Fruit fly (Drosophila melanogaster) whole organism, wandering third instar larva: ENCODE measurements around the gene Ptpmeg2.

Experiments used
- CG32264 ChIP-seq: fragments of 200-800 bp; sonication (Bioruptor generic); optimal IDR thresholded peaks from 2 replicates; lab custom pipeline; 2016; ENCODE audit warnings: missing biosample characterization, missing genetic modification characterization
- CG9705 ChIP-seq: fragments of 200-800 bp; sonication (Bioruptor generic); optimal IDR thresholded peaks from 2 replicates; lab custom pipeline; 2018; ENCODE audit warnings: missing biosample characterization, mild to moderate bottlenecking, missing genetic modification characterization
- Dfd ChIP-seq: fragments of >200 bp; optimal IDR thresholded peaks from 2 replicates; lab custom pipeline; 2017; ENCODE audit warnings: missing biosample characterization, missing genetic modification characterization
- Dif ChIP-seq: fragments of 200-275, 200-300 bp; sonication (Bioruptor generic); optimal IDR thresholded peaks from 2 replicates; lab custom pipeline; 2018; ENCODE audit warnings: missing biosample characterization, missing genetic modification characterization; ENCODE audit not compliant: partially characterized antibody
- HLH106 ChIP-seq: fragments of 200-800 bp; optimal IDR thresholded peaks from 3 replicates; lab custom pipeline; 2019; ENCODE audit warnings: missing biosample characterization, mild to moderate bottlenecking, missing genetic modification characterization, moderate library complexity
- Hnf4 ChIP-seq: fragments of 200-800 bp; sonication (Bioruptor generic); optimal IDR thresholded peaks from 2 replicates; lab custom pipeline; 2016; ENCODE audit warnings: missing biosample characterization, mild to moderate bottlenecking, missing genetic modification characterization
- Hr78 ChIP-seq: fragments of >200 bp; optimal IDR thresholded peaks from 2 replicates; lab custom pipeline; 2017; ENCODE audit warnings: missing biosample characterization, missing genetic modification characterization
- Hr83 ChIP-seq: fragments of 200-300 bp; sonication (Bioruptor generic); optimal IDR thresholded peaks from 2 replicates; lab custom pipeline; 2016; ENCODE audit warnings: missing biosample characterization, mild to moderate bottlenecking, missing genetic modification characterization, moderate library complexity; ENCODE audit not compliant: poor library complexity, severe bottlenecking
- Jra ChIP-seq: sonication (Bioruptor generic); optimal IDR thresholded peaks from 2 replicates; lab custom pipeline; 2016; ENCODE audit warnings: missing biosample characterization, missing genetic modification characterization
- Mio ChIP-seq: sonication (Bioruptor generic); optimal IDR thresholded peaks from 2 replicates; lab custom pipeline; 2016; ENCODE audit warnings: missing biosample characterization, missing genetic modification characterization
- Myc ChIP-seq: fragments of >200 bp; optimal IDR thresholded peaks from 2 replicates; lab custom pipeline; 2017
- N ChIP-seq: fragments of >200 bp; optimal IDR thresholded peaks from 2 replicates; lab custom pipeline; 2018; ENCODE audit warnings: missing biosample characterization, missing external identifiers, missing genetic modification characterization
- OdsH ChIP-seq: fragments of 200-800 bp; sonication (Bioruptor generic); optimal IDR thresholded peaks from 2 replicates; lab custom pipeline; 2016; ENCODE audit warnings: missing biosample characterization, mild to moderate bottlenecking, missing genetic modification characterization
- Rel ChIP-seq, 2 experiments: fragments of 200-800 bp; sonication (Bioruptor generic) in 1 of 2; optimal IDR thresholded peaks; 2 replicates in 1 of 2; 3 replicates in 1 of 2; lab custom pipeline; 2016 to 2019; ENCODE audit warnings: mild to moderate bottlenecking in 2 of 2, missing biosample characterization in 2 of 2, missing genetic modification characterization in 2 of 2, moderate library complexity in 1 of 2
- Sp1 ChIP-seq: fragments of 200-800 bp; sonication (Bioruptor generic); optimal IDR thresholded peaks from 3 replicates; lab custom pipeline; 2019; ENCODE audit warnings: missing biosample characterization, mild to moderate bottlenecking, missing genetic modification characterization, moderate library complexity
- Vsx2 ChIP-seq: fragments of 200-300, 225-300 bp; sonication (Bioruptor generic); optimal IDR thresholded peaks from 2 replicates; lab custom pipeline; 2018; ENCODE audit warnings: missing biosample characterization, missing genetic modification characterization; ENCODE audit not compliant: partially characterized antibody
- br ChIP-seq: fragments of 200-800 bp; sonication (Bioruptor generic); optimal IDR thresholded peaks from 2 replicates; lab custom pipeline; 2016; ENCODE audit warnings: missing biosample characterization, missing genetic modification characterization
- brk ChIP-seq: fragments of 200-800 bp; sonication (Bioruptor generic); optimal IDR thresholded peaks from 2 replicates; lab custom pipeline; 2016; ENCODE audit warnings: missing biosample characterization, mild to moderate bottlenecking, missing genetic modification characterization
- dl ChIP-seq, 2 experiments: fragments of 175-275, 200-275 bp in 1 of 2; fragments of 200-275 bp in 1 of 2; sonication (Bioruptor generic); optimal IDR thresholded peaks; lab custom pipeline; 2018; ENCODE audit warnings: mild to moderate bottlenecking in 2 of 2, missing biosample characterization in 2 of 2, missing genetic modification characterization in 2 of 2, moderate library complexity in 2 of 2; ENCODE audit not compliant: partially characterized antibody in 2 of 2, insufficient read depth in 1 of 2
- dmrt93B ChIP-seq: fragments of 200-800 bp; sonication (Bioruptor generic); optimal IDR thresholded peaks from 2 replicates; lab custom pipeline; 2018; ENCODE audit warnings: missing biosample characterization, mild to moderate bottlenecking, missing genetic modification characterization
- dsf ChIP-seq: sonication (Bioruptor generic); optimal IDR thresholded peaks from 2 replicates; lab custom pipeline; 2016; ENCODE audit warnings: missing biosample characterization, missing genetic modification characterization, borderline replicate concordance
- ey ChIP-seq: fragments of 200-800 bp; sonication (Bioruptor generic); optimal IDR thresholded peaks from 2 replicates; lab custom pipeline; 2016; ENCODE audit warnings: missing biosample characterization, missing genetic modification characterization
- foxo ChIP-seq, 2 experiments: fragments of 200-800 bp; sonication (Bioruptor generic); optimal IDR thresholded peaks; 2 replicates in 1 of 2; 3 replicates in 1 of 2; lab custom pipeline; 2016 to 2017; ENCODE audit warnings: missing biosample characterization in 2 of 2, missing genetic modification characterization in 2 of 2
- fru ChIP-seq: fragments of 200-800 bp; sonication (Bioruptor generic); optimal IDR thresholded peaks from 3 replicates; lab custom pipeline; 2016; ENCODE audit warnings: missing biosample characterization, mild to moderate bottlenecking, missing genetic modification characterization
- h ChIP-seq: fragments of 200-800 bp; sonication (Bioruptor generic); optimal IDR thresholded peaks from 3 replicates; lab custom pipeline; 2016; ENCODE audit warnings: missing biosample characterization, mild to moderate bottlenecking, missing genetic modification characterization
- jim ChIP-seq: fragments of 175-275, 200-325 bp; sonication (Bioruptor generic); optimal IDR thresholded peaks from 2 replicates; lab custom pipeline; 2016; ENCODE audit warnings: missing biosample characterization, mild to moderate bottlenecking, missing genetic modification characterization
- lola ChIP-seq: fragments of >200 bp; optimal IDR thresholded peaks from 2 replicates; lab custom pipeline; 2017; ENCODE audit warnings: missing biosample characterization, missing genetic modification characterization
- pan ChIP-seq: fragments of >200 bp; optimal IDR thresholded peaks from 2 replicates; lab custom pipeline; 2017
- psq ChIP-seq: fragments of 200-800 bp; sonication (Bioruptor generic); optimal IDR thresholded peaks from 3 replicates; lab custom pipeline; 2017; ENCODE audit warnings: missing biosample characterization, mild to moderate bottlenecking, missing genetic modification characterization, moderate library complexity
- rgr ChIP-seq: fragments of 200-800 bp; sonication (Bioruptor generic); optimal IDR thresholded peaks from 3 replicates; lab custom pipeline; 2016; ENCODE audit warnings: missing biosample characterization, mild to moderate bottlenecking, missing genetic modification characterization
- sv ChIP-seq: fragments of 200-800 bp; sonication (Bioruptor generic); optimal IDR thresholded peaks from 3 replicates; lab custom pipeline; 2016; ENCODE audit warnings: missing biosample characterization, missing genetic modification characterization
- usp ChIP-seq: fragments of >200 bp; optimal IDR thresholded peaks from 2 replicates; lab custom pipeline; 2017; ENCODE audit warnings: missing biosample characterization, missing genetic modification characterization
- woc ChIP-seq: sonication (Bioruptor generic); optimal IDR thresholded peaks from 2 replicates; lab custom pipeline; 2016; ENCODE audit warnings: missing biosample characterization, mild to moderate bottlenecking, missing genetic modification characterization

The Ptpmeg2 gene

DNA sequence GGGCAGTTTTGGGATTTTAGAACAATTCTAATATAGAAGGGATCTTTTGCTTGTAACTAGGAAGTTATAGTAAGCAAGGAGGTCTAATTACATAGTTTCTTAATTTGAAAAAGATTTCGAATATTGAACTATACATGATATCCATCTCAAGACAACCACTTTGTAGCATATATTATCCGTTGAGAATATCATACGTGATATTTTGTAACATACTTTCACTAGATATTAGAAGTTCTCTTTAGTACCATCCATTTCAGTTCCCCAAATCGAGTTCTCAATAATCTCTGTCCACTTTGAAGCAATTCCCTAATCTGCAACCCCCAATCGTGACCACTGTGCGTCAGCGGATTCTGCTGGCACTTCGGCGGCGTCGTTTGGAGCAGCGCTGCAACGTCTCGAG is 43.5 kb downstream of the Ptpmeg2 start:
- no peak for TF ChIP-seq Mio (GFP tag; lab: Kevin White, UChicago)
- no peak for TF ChIP-seq Vsx2 (GFP tag; lab: Kevin White, UChicago)
- no peak for TF ChIP-seq Hr83
- TF ChIP-seq N (GFP tag; lab: Kevin White, UChicago): no peak
- TF ChIP-seq Hr78 (GFP tag; lab: Kevin White, UChicago): no peak
- peak; percentile 46 for TF ChIP-seq fru (GFP tag; lab: Kevin White, UChicago)
- TF ChIP-seq foxo (GFP tag; optimal IDR thresholded peaks at IDR 0.05; lab: Kevin White, UChicago): peak in 1 of 2 experiments; percentile 46
- TF ChIP-seq Rel (GFP tag; optimal IDR thresholded peaks at IDR 0.05; lab: Kevin White, UChicago): no peak
- no peak for TF ChIP-seq Rel (tag; optimal IDR thresholded peaks at IDR 0.05; lab: Kevin White, UChicago)
- peak; percentile 12 for TF ChIP-seq HLH106 (tag; lab: Kevin White, UChicago)
- TF ChIP-seq psq (GFP tag; lab: Kevin White, UChicago): peak; percentile 24
- TF ChIP-seq ey: peak; percentile 23
- TF ChIP-seq pan (lab: Kevin White, UChicago): no peak
- TF ChIP-seq Sp1 (GFP tag; lab: Kevin White, UChicago): peak; percentile 7
- TF ChIP-seq rgr (GFP tag; lab: Kevin White, UChicago): peak; percentile 22

DNA sequence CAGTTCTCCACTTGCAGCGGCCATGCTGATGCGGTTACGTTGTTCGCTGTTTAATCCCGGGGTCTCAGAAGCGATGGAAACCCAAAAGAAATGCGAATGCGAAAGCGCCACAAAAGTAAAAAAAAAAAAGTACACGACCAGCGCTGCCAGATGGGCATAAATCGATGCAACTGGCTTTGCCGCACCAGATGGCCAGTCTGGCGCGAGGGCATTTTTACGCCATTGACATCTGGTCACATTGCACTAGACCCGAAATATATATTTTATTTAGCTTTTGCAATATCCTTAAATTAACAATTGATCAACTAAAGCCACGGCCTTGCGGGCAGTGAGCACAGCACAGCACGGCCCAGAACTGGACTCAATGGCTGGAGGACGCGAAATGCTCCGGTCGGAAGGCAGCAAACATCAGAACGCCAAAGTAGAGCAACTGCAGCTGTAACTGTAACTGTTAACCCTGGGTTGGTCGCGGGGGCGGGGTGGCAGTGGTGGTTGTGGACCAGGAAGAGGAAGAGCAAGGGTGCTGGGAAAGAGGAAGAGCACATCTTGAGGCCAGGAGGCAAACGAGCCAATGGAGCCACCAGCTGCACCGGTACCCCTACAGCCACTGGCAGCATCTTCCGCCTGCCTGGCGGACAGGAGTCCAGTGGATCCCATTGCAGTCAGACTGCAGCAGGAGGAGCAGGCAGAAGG is 50.1 kb downstream of the Ptpmeg2 start, which contains the start of the genes LysRS and Hecw:
LysRS (minus strand) TSS at position 158 of the 693 bp plus-strand sequence.
Hecw (plus strand) TSS at position 220 of the 693 bp plus-strand sequence.
- TF ChIP-seq sv (GFP tag; lab: Kevin White, UChicago): no peak
- TF ChIP-seq Dif (GFP tag; lab: Kevin White, UChicago): no peak
- no peak for TF ChIP-seq Hr83
- no peak for TF ChIP-seq woc (GFP tag; lab: Kevin White, UChicago)
- peak; percentile 34 for TF ChIP-seq psq (GFP tag; lab: Kevin White, UChicago)
- TF ChIP-seq HLH106 (tag; lab: Kevin White, UChicago): no peak
- no peak for TF ChIP-seq fru (GFP tag; lab: Kevin White, UChicago)
- TF ChIP-seq usp: no peak
- no peak for TF ChIP-seq Rel (GFP tag; optimal IDR thresholded peaks at IDR 0.05; lab: Kevin White, UChicago)
- peak; percentile 99 for TF ChIP-seq Rel (tag; optimal IDR thresholded peaks at IDR 0.05; lab: Kevin White, UChicago)
- peak; percentile 29 for TF ChIP-seq Myc (lab: Kevin White, UChicago)
- TF ChIP-seq dmrt93B: no peak
- no peak for TF ChIP-seq lola (GFP tag; lab: Kevin White, UChicago)
- no peak for TF ChIP-seq OdsH (GFP tag; lab: Kevin White, UChicago)
- no peak for TF ChIP-seq brk (GFP tag; lab: Kevin White, UChicago)
- peak; percentile 9 for TF ChIP-seq rgr (GFP tag; lab: Kevin White, UChicago)
- TF ChIP-seq h: no peak
- TF ChIP-seq foxo (GFP tag; optimal IDR thresholded peaks at IDR 0.05; lab: Kevin White, UChicago): peak in 1 of 2 experiments; percentile 1
- TF ChIP-seq Hnf4 (GFP tag; lab: Kevin White, UChicago): no peak
- TF ChIP-seq dl (GFP tag; optimal IDR thresholded peaks at IDR 0.05; lab: Kevin White, UChicago; ENCODE audit: insufficient read depth in 1 of 2, partially characterized antibody in 2 of 2): no peak
- no peak for TF ChIP-seq CG9705
- no peak for TF ChIP-seq N (GFP tag; lab: Kevin White, UChicago)
- TF ChIP-seq dsf (GFP tag; lab: Kevin White, UChicago): no peak
- TF ChIP-seq Dfd (GFP tag; lab: Kevin White, UChicago): no peak
- no peak for TF ChIP-seq Mio (GFP tag; lab: Kevin White, UChicago)
- peak; percentile 10 for TF ChIP-seq Sp1 (GFP tag; lab: Kevin White, UChicago)
- TF ChIP-seq ey: no peak
- no peak for TF ChIP-seq CG32264 (GFP tag; lab: Kevin White, UChicago)
- TF ChIP-seq br (GFP tag; lab: Kevin White, UChicago): no peak
- no peak for TF ChIP-seq Jra (GFP tag; lab: Kevin White, UChicago)

DNA sequence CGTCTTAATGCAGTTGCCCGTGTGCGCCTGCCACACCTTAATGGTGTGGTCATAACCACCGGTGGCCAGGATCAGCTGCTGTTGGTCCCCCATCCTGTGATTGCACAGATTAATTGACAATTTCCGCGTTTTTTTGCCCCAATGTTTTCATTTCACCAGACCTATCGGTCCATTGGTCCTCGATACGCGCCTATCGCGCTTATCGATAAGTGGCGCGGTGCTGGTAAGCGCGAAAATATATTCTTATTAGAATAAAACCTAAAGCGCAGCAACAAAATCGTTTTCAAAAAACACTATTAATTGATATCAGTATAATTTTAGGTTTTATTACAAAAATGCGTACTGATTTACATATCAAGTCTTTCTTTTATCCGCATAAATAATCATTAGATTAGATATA is 53.2 kb downstream of the Ptpmeg2 start, which contains the start of gene Lst8:
Lst8 (minus strand) TSS at position 187 of the 400 bp plus-strand sequence.
- TF ChIP-seq jim (GFP tag; lab: Kevin White, UChicago) (no peak), h (peak; percentile 10), rgr (GFP tag; lab: Kevin White, UChicago) (peak; percentile 3)
